Fruit fly (Drosophila melanogaster): ENCODE measurements around the gene Ctr1A.

Gene Ctr1A

dm6 chrX:6659919-6660318 is 1.5 kb upstream of the Ctr1A start:
- TF ChIP-seq tai (GFP tag; optimal IDR thresholded peaks at IDR 0.05) (no peak), foxo (GFP tag; optimal IDR thresholded peaks at IDR 0.05) (no peak), Rel (GFP tag; optimal IDR thresholded peaks at IDR 0.05) (no peak), Rel (tag; optimal IDR thresholded peaks at IDR 0.05) (peak; percentile 1), lola (GFP tag; optimal IDR thresholded peaks at IDR 0.05) (no peak), CrebA (GFP tag; optimal IDR thresholded peaks at IDR 0.05; ENCODE audit: borderline replicate concordance) (no peak), br (GFP tag; optimal IDR thresholded peaks at IDR 0.05) (no peak), N (GFP tag; optimal IDR thresholded peaks at IDR 0.05) (peak; percentile 52), h (GFP tag; optimal IDR thresholded peaks at IDR 0.05) (no peak), psq (GFP tag; optimal IDR thresholded peaks at IDR 0.05) (peak; percentile 53), jim (GFP tag; optimal IDR thresholded peaks at IDR 0.05) (no peak)

dm6 chrX:6661880-6662279 is 433 bp downstream of the Ctr1A start:
- TF ChIP-seq dmrt93B (GFP tag; optimal IDR thresholded peaks at IDR 0.05) (no peak), psq (GFP tag; optimal IDR thresholded peaks at IDR 0.05) (peak; percentile 9), OdsH (GFP tag; optimal IDR thresholded peaks at IDR 0.05) (peak; percentile 21), foxo (GFP tag; optimal IDR thresholded peaks at IDR 0.05) (peak in 1 of 2 experiments; percentile 6), rgr (GFP tag; optimal IDR thresholded peaks at IDR 0.05) (no peak), Vsx2 (GFP tag; optimal IDR thresholded peaks at IDR 0.05; ENCODE audit: partially characterized antibody) (no peak)

dm6 chrX:6662378-6662777 is 931 bp downstream of the Ctr1A start:
- TF ChIP-seq Sp1 (GFP tag; optimal IDR thresholded peaks at IDR 0.05): no peak
- no peak for TF ChIP-seq woc (GFP tag; optimal IDR thresholded peaks at IDR 0.05)
- TF ChIP-seq dsf (GFP tag; optimal IDR thresholded peaks at IDR 0.05; ENCODE audit: borderline replicate concordance): no peak
- no peak for TF ChIP-seq Dfd (GFP tag; optimal IDR thresholded peaks at IDR 0.05)
- TF ChIP-seq brk (GFP tag; optimal IDR thresholded peaks at IDR 0.05): no peak
- TF ChIP-seq Hr83 (GFP tag; optimal IDR thresholded peaks at IDR 0.05; ENCODE audit: poor library complexity, severe bottlenecking): no peak
- no peak for TF ChIP-seq fru (GFP tag; optimal IDR thresholded peaks at IDR 0.05)
- no peak for TF ChIP-seq jim (GFP tag; optimal IDR thresholded peaks at IDR 0.05)
- no peak for TF ChIP-seq h (GFP tag; optimal IDR thresholded peaks at IDR 0.05)
- TF ChIP-seq Vsx2 (GFP tag; optimal IDR thresholded peaks at IDR 0.05; ENCODE audit: partially characterized antibody): no peak
- no peak for TF ChIP-seq N (GFP tag; optimal IDR thresholded peaks at IDR 0.05)
- no peak for TF ChIP-seq ey (GFP tag; optimal IDR thresholded peaks at IDR 0.05)
- no peak for TF ChIP-seq Myc (optimal IDR thresholded peaks at IDR 0.05)

DNA sequence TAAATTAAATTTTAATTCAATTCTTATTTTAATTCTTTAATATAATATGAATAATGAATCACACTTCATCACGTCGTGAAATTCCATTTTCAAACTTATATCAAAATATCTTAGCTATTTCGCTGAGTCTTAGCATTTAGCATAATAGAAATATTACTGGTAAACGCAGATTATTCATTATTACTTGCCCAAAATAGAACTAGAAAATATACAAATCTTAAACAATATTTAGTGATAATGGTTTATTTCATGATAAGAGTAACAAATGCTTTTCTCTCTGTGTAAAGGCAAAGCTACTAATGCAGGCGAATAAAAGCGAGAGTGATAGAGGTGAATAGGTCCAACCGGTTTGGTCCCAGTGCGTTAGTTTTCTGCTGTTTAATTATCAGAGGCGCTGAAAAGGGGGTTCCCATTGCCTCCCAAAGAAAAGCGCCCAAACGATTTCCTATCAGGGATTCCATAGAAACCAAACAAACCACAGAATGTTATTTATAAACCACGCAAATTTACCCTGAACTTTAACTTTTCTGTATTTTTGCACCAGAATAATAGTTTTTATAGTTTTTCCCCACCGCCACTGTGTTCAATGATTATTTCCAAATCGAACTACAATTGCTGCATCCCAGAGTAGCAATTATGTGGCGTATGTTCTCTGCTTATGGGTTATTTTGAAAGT is 1.6 kb downstream of the Ctr1A start:
- no peak for TF ChIP-seq HLH106 (tag; optimal IDR thresholded peaks at IDR 0.05)
- TF ChIP-seq fru (GFP tag; optimal IDR thresholded peaks at IDR 0.05): peak; percentile 31
- TF ChIP-seq foxo (GFP tag; optimal IDR thresholded peaks at IDR 0.05): peak in 1 of 2 experiments; percentile 38
- TF ChIP-seq sv (GFP tag; optimal IDR thresholded peaks at IDR 0.05): no peak
- no peak for TF ChIP-seq rgr (GFP tag; optimal IDR thresholded peaks at IDR 0.05)
- no peak for TF ChIP-seq Hr83 (GFP tag; optimal IDR thresholded peaks at IDR 0.05; ENCODE audit: poor library complexity, severe bottlenecking)
- TF ChIP-seq N (GFP tag; optimal IDR thresholded peaks at IDR 0.05): no peak
- TF ChIP-seq woc (GFP tag; optimal IDR thresholded peaks at IDR 0.05): no peak
- TF ChIP-seq sage (GFP tag; optimal IDR thresholded peaks at IDR 0.05): no peak
- TF ChIP-seq ey (GFP tag; optimal IDR thresholded peaks at IDR 0.05): peak; percentile 12
- TF ChIP-seq Dfd (GFP tag; optimal IDR thresholded peaks at IDR 0.05): no peak

dm6 chrX:6663976-6664375 is 2.5 kb downstream of the Ctr1A start:
- TF ChIP-seq woc (GFP tag; optimal IDR thresholded peaks at IDR 0.05): no peak
- no peak for TF ChIP-seq Rel (GFP tag; optimal IDR thresholded peaks at IDR 0.05)
- peak; percentile 32 for TF ChIP-seq Rel (tag; optimal IDR thresholded peaks at IDR 0.05)
- TF ChIP-seq sage (GFP tag; optimal IDR thresholded peaks at IDR 0.05): no peak
- TF ChIP-seq tai (GFP tag; optimal IDR thresholded peaks at IDR 0.05): no peak
- TF ChIP-seq Hnf4 (GFP tag; optimal IDR thresholded peaks at IDR 0.05): no peak
